Fruit fly (Drosophila melanogaster) whole organism, pupa: ENCODE data around the gene HLH4C.

Experiments used
- CG10348 ChIP-seq: fragments of 200-800 bp; sonication (Bioruptor generic); IDR thresholded peaks from 2 replicates; pipeline ENCODE4 v1.3.6; 2022; ENCODE audit warnings: missing biosample characterization, missing genetic modification characterization
- CG12605 ChIP-seq: fragments of 200-800 bp; sonication (Bioruptor generic); IDR thresholded peaks from 2 replicates; pipeline ENCODE4 v1.3.6; 2022; ENCODE audit warnings: missing biosample characterization, missing genetic modification characterization
- CG13204 ChIP-seq: fragments of 200-800 bp; sonication (Bioruptor generic); optimal IDR thresholded peaks from 2 replicates; lab custom pipeline; 2018; ENCODE audit warnings: missing biosample characterization, mild to moderate bottlenecking, missing genetic modification characterization, moderate library complexity
- CG14655 ChIP-seq: fragments of 200-800 bp; sonication (Bioruptor generic); optimal IDR thresholded peaks from 3 replicates; lab custom pipeline; 2017; ENCODE audit warnings: mild to moderate bottlenecking, missing biosample characterization, missing genetic modification reagents, missing genetic modification characterization
- CG15710 ChIP-seq: fragments of 200-800 bp; sonication (Bioruptor generic); optimal IDR thresholded peaks from 2 replicates; lab custom pipeline; 2018; ENCODE audit warnings: missing biosample characterization, mild to moderate bottlenecking, missing genetic modification characterization, moderate library complexity
- CG17806 ChIP-seq: fragments of 200-800 bp; sonication (Bioruptor generic); optimal IDR thresholded peaks from 2 replicates; lab custom pipeline; 2018; ENCODE audit warnings: missing biosample characterization, mild to moderate bottlenecking, missing genetic modification characterization, moderate library complexity
- CG32121 ChIP-seq: fragments of 200-800 bp; sonication (Bioruptor generic); IDR thresholded peaks from 2 replicates; pipeline ENCODE4 v1.3.6; 2022; ENCODE audit warnings: missing biosample characterization, missing genetic modification characterization
- CG34367 ChIP-seq: fragments of 200-800 bp; sonication (Bioruptor generic); optimal IDR thresholded peaks from 2 replicates; lab custom pipeline; 2018; ENCODE audit warnings: missing biosample characterization, mild to moderate bottlenecking, missing genetic modification characterization
- CG4496 ChIP-seq: fragments of 200-800 bp; sonication (Bioruptor generic); IDR thresholded peaks from 3 replicates; pipeline ENCODE4 v1.3.6; 2022; ENCODE audit warnings: missing biosample characterization, missing genetic modification characterization
- CG8159 ChIP-seq: fragments of 200-800 bp; sonication (Bioruptor generic); optimal IDR thresholded peaks from 3 replicates; lab custom pipeline; 2018; ENCODE audit warnings: missing biosample characterization, mild to moderate bottlenecking, missing genetic modification characterization, moderate library complexity
- CG8301 ChIP-seq: fragments of 200-800 bp; sonication (Bioruptor generic); optimal IDR thresholded peaks from 2 replicates; lab custom pipeline; 2018; ENCODE audit warnings: missing biosample characterization, mild to moderate bottlenecking, missing genetic modification characterization
- CG9948 ChIP-seq: fragments of 200-800 bp; sonication (Bioruptor generic); optimal IDR thresholded peaks from 2 replicates; lab custom pipeline; 2018; ENCODE audit warnings: missing biosample characterization, mild to moderate bottlenecking, missing genetic modification characterization, moderate library complexity
- D1 ChIP-seq: fragments of 200-800 bp; sonication (Bioruptor generic); optimal IDR thresholded peaks from 2 replicates; lab custom pipeline; 2018; ENCODE audit warnings: missing biosample characterization, mild to moderate bottlenecking, missing genetic modification characterization, moderate library complexity
- EcR ChIP-seq: fragments of 200-800 bp; sonication (Bioruptor generic); optimal IDR thresholded peaks from 3 replicates; lab custom pipeline; 2019; ENCODE audit warnings: missing biosample characterization, missing genetic modification characterization, mild to moderate bottlenecking, moderate library complexity, missing genetic modification reagents
- Ets98B ChIP-seq: fragments of 200-800 bp; sonication (Bioruptor generic); IDR thresholded peaks from 2 replicates; pipeline ENCODE4 v1.3.6; 2022; ENCODE audit warnings: missing biosample characterization, missing genetic modification characterization
- Pif1A ChIP-seq: fragments of 200-800 bp; sonication (Bioruptor generic); optimal IDR thresholded peaks from 3 replicates; lab custom pipeline; 2016; ENCODE audit warnings: missing biosample characterization, missing genetic modification characterization
- Pif1B ChIP-seq: fragments of 200-800 bp; sonication (Bioruptor generic); optimal IDR thresholded peaks from 3 replicates; lab custom pipeline; 2016; ENCODE audit warnings: missing biosample characterization, missing genetic modification characterization
- Snoo ChIP-seq: fragments of 200-800 bp; sonication (Bioruptor generic); optimal IDR thresholded peaks from 3 replicates; lab custom pipeline; 2017; ENCODE audit warnings: missing biosample characterization, mild to moderate bottlenecking, missing genetic modification characterization, inconsistent platforms
- fd96Ca ChIP-seq: fragments of 200-800 bp; sonication (Bioruptor generic); IDR thresholded peaks from 3 replicates; pipeline ENCODE4 v1.3.6; 2022; ENCODE audit warnings: missing biosample characterization, missing genetic modification characterization
- gl ChIP-seq: fragments of 200-800 bp; sonication (Bioruptor generic); optimal IDR thresholded peaks from 2 replicates; lab custom pipeline; 2018; ENCODE audit warnings: missing biosample characterization, mild to moderate bottlenecking, missing genetic modification characterization
- rn ChIP-seq: fragments of 200-800 bp; sonication (Bioruptor generic); IDR thresholded peaks from 2 replicates; pipeline ENCODE4 v1.3.6; 2022; ENCODE audit warnings: missing biosample characterization, missing genetic modification characterization

Gene HLH4C

dm6 chrX:4644768-4645167 lies 2.4 kb downstream of the HLH4C start, which contains the start of gene CG3062:
Gene CG3062 (minus strand): TSS chrX:4644868.
- TF ChIP-seq Ets98B (GFP tag; lab: Robert Waterston, UW) (no peak), Pif1B (GFP tag; lab: Kevin White, UChicago) (no peak), CG13204 (GFP tag; lab: Kevin White, UChicago) (no peak), gl (no peak), CG14655 (GFP tag; lab: Kevin White, UChicago) (no peak), CG9948 (tag; lab: Kevin White, UChicago) (no peak), CG34367 (tag; lab: Kevin White, UChicago) (no peak), Snoo (tag; lab: Kevin White, UChicago) (no peak), D1 (tag; lab: Kevin White, UChicago) (no peak), fd96Ca (no peak), CG32121 (GFP tag; lab: Robert Waterston, UW) (no peak), CG15710 (no peak), CG12605 (no peak), CG8159 (tag; lab: Kevin White, UChicago) (no peak), rn (GFP tag; lab: Robert Waterston, UW) (no peak), Pif1A (no peak), EcR (no peak)

dm6 chrX:4643887-4644286 lies 3.3 kb downstream of the HLH4C start, which contains the start of gene CG3081:
Gene CG3081 (minus strand): TSS chrX:4643987.
- TF ChIP-seq CG14655 (GFP tag; lab: Kevin White, UChicago) (no peak), fd96Ca (no peak), CG34367 (tag; lab: Kevin White, UChicago) (no peak), Ets98B (GFP tag; lab: Robert Waterston, UW) (no peak), CG8301 (tag; lab: Kevin White, UChicago) (no peak), Pif1B (GFP tag; lab: Kevin White, UChicago) (no peak), CG13204 (GFP tag; lab: Kevin White, UChicago) (no peak), rn (GFP tag; lab: Robert Waterston, UW) (no peak), CG15710 (no peak), CG4496 (GFP tag; lab: Robert Waterston, UW) (no peak), EcR (no peak), CG32121 (GFP tag; lab: Robert Waterston, UW) (no peak), CG12605 (no peak), Snoo (tag; lab: Kevin White, UChicago) (no peak), CG10348 (GFP tag; lab: Robert Waterston, UW) (no peak), CG17806 (no peak), Pif1A (no peak), D1 (tag; lab: Kevin White, UChicago) (no peak), CG8159 (tag; lab: Kevin White, UChicago) (no peak)

dm6 chrX:4635856-4636486 lies 11.2 kb downstream of the HLH4C start, which contains the start of the genes Alms1a and pon:
Gene Alms1a (minus strand): TSS chrX:4636004.
Gene pon (plus strand): TSS chrX:4636318.
- TF ChIP-seq EcR (no peak), Snoo (tag; lab: Kevin White, UChicago) (no peak), CG15710 (no peak), CG12605 (no peak), CG8159 (tag; lab: Kevin White, UChicago) (no peak), D1 (tag; lab: Kevin White, UChicago) (no peak)

- TF ChIP-seq EcR (no peak), CG4496 (GFP tag; lab: Robert Waterston, UW) (no peak), CG10348 (GFP tag; lab: Robert Waterston, UW) (no peak), CG12605 (no peak), CG9948 (tag; lab: Kevin White, UChicago) (no peak), Pif1A (no peak), Ets98B (GFP tag; lab: Robert Waterston, UW) (no peak), CG14655 (GFP tag; lab: Kevin White, UChicago) (no peak)
- TF ChIP-seq, all 21 proteins: peak for 0
These were observed 16.4 kb downstream of the HLH4C start, which contains the start of gene Alms1b for dm6 chrX:4630836-4631235. Gene Alms1b (minus strand): TSS chrX:4630936.

- no peak for TF ChIP-seq CG4496 (GFP tag; lab: Robert Waterston, UW)
These were observed 20.1 kb downstream of the HLH4C start for dm6 chrX:4627160-4627559.

dm6 chrX:4618869-4619268 lies 28.3 kb downstream of the HLH4C start:
- TF ChIP-seq D1 (tag; lab: Kevin White, UChicago) (no peak), CG12605 (no peak), CG14655 (GFP tag; lab: Kevin White, UChicago) (no peak), CG15710 (no peak), CG13204 (GFP tag; lab: Kevin White, UChicago) (no peak), rn (GFP tag; lab: Robert Waterston, UW) (no peak), CG4496 (GFP tag; lab: Robert Waterston, UW) (no peak), Snoo (tag; lab: Kevin White, UChicago) (no peak), EcR (no peak), CG8301 (tag; lab: Kevin White, UChicago) (no peak), CG10348 (GFP tag; lab: Robert Waterston, UW) (no peak), Pif1B (GFP tag; lab: Kevin White, UChicago) (no peak), Pif1A (no peak), CG17806 (no peak)
